Fruit fly (Drosophila melanogaster): ENCODE results near the gene hep.
A peak's percentile ranks its signal among the peaks of the same experiment; 100 is the strongest.

hep gene

dm6 chrX:13113863-13114407, 23.7 kb upstream of the hep start:
- TF ChIP-seq CG1620 (GFP tag; optimal IDR thresholded peaks at IDR 0.05) (no peak), cic (GFP tag; optimal IDR thresholded peaks at IDR 0.05) (no peak), CG11617 (GFP tag; optimal IDR thresholded peaks at IDR 0.05) (no peak), bab1 (GFP tag; optimal IDR thresholded peaks at IDR 0.05) (no peak), Hr96 (GFP tag; optimal IDR thresholded peaks at IDR 0.05) (no peak), Crg-1 (GFP tag; optimal IDR thresholded peaks at IDR 0.05) (no peak), cnc (optimal IDR thresholded peaks at IDR 0.05) (no peak), CG7101 (tag; optimal IDR thresholded peaks at IDR 0.05) (no peak)

dm6 chrX:13112238-13112829, 22.1 kb upstream of the hep start, which contains the start of gene Chpf:
Gene Chpf (minus strand): TSS chrX:13112462.
- TF ChIP-seq Mnt (GFP tag; optimal IDR thresholded peaks at IDR 0.05) (peak; percentile 34), Hr96 (GFP tag; optimal IDR thresholded peaks at IDR 0.05) (peak; percentile 48), CG12768 (GFP tag; optimal IDR thresholded peaks at IDR 0.05) (no peak)

dm6 chrX:13111832-13112231, 21.6 kb upstream of the hep start:
- TF ChIP-seq CG33017 (tag; optimal IDR thresholded peaks at IDR 0.05), result no peak
- TF ChIP-seq CG11617 (GFP tag; optimal IDR thresholded peaks at IDR 0.05), result no peak
- TF ChIP-seq CG7101 (tag; optimal IDR thresholded peaks at IDR 0.05), result no peak
- no peak for TF ChIP-seq CG14711 (tag; optimal IDR thresholded peaks at IDR 0.05)
- TF ChIP-seq CG5204 (GFP tag; optimal IDR thresholded peaks at IDR 0.05), result no peak
- TF ChIP-seq CG1620 (GFP tag; optimal IDR thresholded peaks at IDR 0.05), result no peak
- TF ChIP-seq pad (GFP tag; optimal IDR thresholded peaks at IDR 0.05), result peak; percentile 18
- no peak for TF ChIP-seq cnc (optimal IDR thresholded peaks at IDR 0.05)
- no peak for TF ChIP-seq Mnt (GFP tag; optimal IDR thresholded peaks at IDR 0.05)

dm6 chrX:13109583-13110126, 19.4 kb upstream of the hep start:
- TF ChIP-seq Mnt (GFP tag; optimal IDR thresholded peaks at IDR 0.05) (no peak), CG14711 (tag; optimal IDR thresholded peaks at IDR 0.05) (peak; percentile 67), tj (GFP tag; optimal IDR thresholded peaks at IDR 0.05) (peak; percentile 91), CG7045 (GFP tag; optimal IDR thresholded peaks at IDR 0.05) (no peak), CG7101 (tag; optimal IDR thresholded peaks at IDR 0.05) (peak; percentile 36), bab1 (GFP tag; optimal IDR thresholded peaks at IDR 0.05) (peak; percentile 90), Clk (GFP tag; optimal IDR thresholded peaks at IDR 0.05) (no peak)

dm6 chrX:13108144-13108824, 18.1 kb upstream of the hep start, which contains the start of gene Fer3HCH:
Gene Fer3HCH (minus strand): TSS chrX:13108194.
- peak; percentile 11 for TF ChIP-seq Crg-1 (GFP tag; optimal IDR thresholded peaks at IDR 0.05)
- peak; percentile 8 for TF ChIP-seq CG14711 (tag; optimal IDR thresholded peaks at IDR 0.05)
- TF ChIP-seq CG7101 (tag; optimal IDR thresholded peaks at IDR 0.05), result peak; percentile 39
- TF ChIP-seq toe (GFP tag; optimal IDR thresholded peaks at IDR 0.05), result no peak

- no peak for TF ChIP-seq Hr96 (GFP tag; optimal IDR thresholded peaks at IDR 0.05)
- TF ChIP-seq CG7045 (GFP tag; optimal IDR thresholded peaks at IDR 0.05), result peak; percentile 47
- TF ChIP-seq ovo (GFP tag; optimal IDR thresholded peaks at IDR 0.05), result no peak
- TF ChIP-seq Mnt (GFP tag; optimal IDR thresholded peaks at IDR 0.05), result peak; percentile 13
- TF ChIP-seq tj (GFP tag; optimal IDR thresholded peaks at IDR 0.05), result peak; percentile 9
- no peak for TF ChIP-seq CG1620 (GFP tag; optimal IDR thresholded peaks at IDR 0.05)
- no peak for TF ChIP-seq cnc (optimal IDR thresholded peaks at IDR 0.05)
- peak; percentile 19 for TF ChIP-seq CG33017 (tag; optimal IDR thresholded peaks at IDR 0.05)
- peak; percentile 31 for TF ChIP-seq CG14711 (tag; optimal IDR thresholded peaks at IDR 0.05)
- peak; percentile 22 for TF ChIP-seq CG12768 (GFP tag; optimal IDR thresholded peaks at IDR 0.05)
- TF ChIP-seq CG5204 (GFP tag; optimal IDR thresholded peaks at IDR 0.05), result no peak
- peak; percentile 65 for TF ChIP-seq kay (GFP tag; ENCODE audit: borderline replicate concordance)
- no peak for TF ChIP-seq CG11617 (GFP tag; optimal IDR thresholded peaks at IDR 0.05)
- no peak for TF ChIP-seq Crg-1 (GFP tag; optimal IDR thresholded peaks at IDR 0.05)
- TF ChIP-seq CG7101 (tag; optimal IDR thresholded peaks at IDR 0.05), result peak; percentile 60
- no peak for TF ChIP-seq bab1 (GFP tag; optimal IDR thresholded peaks at IDR 0.05)
- TF ChIP-seq pad (GFP tag; optimal IDR thresholded peaks at IDR 0.05), result peak; percentile 21
Measured at dm6 chrX:13105220-13105619, 15.0 kb upstream of the hep start.

- TF ChIP-seq Crg-1 (GFP tag; optimal IDR thresholded peaks at IDR 0.05) (no peak), Mnt (GFP tag; optimal IDR thresholded peaks at IDR 0.05) (peak; percentile 0), pad (GFP tag; optimal IDR thresholded peaks at IDR 0.05) (no peak)
Measured at dm6 chrX:13104571-13104970, 14.3 kb upstream of the hep start.

Measured in whole organism, adult.